Fruit fly (Drosophila melanogaster) whole organism, prepupa: ENCODE data around the gene Npc2b.

Experiments
- CG10631 ChIP-seq: fragments of 200-800 bp; sonication (Bioruptor generic); optimal IDR thresholded peaks from 2 replicates; lab custom pipeline; 2016; ENCODE audit warnings: missing biosample characterization, missing genetic modification characterization
- CG10669 ChIP-seq: fragments of 200-800 bp; sonication (Bioruptor generic); optimal IDR thresholded peaks from 3 replicates; lab custom pipeline; 2018; ENCODE audit warnings: missing biosample characterization, mild to moderate bottlenecking, missing genetic modification characterization, moderate library complexity
- CG11294 ChIP-seq: fragments of 200-800 bp; sonication (Bioruptor generic); IDR thresholded peaks from 2 replicates; pipeline ENCODE4 v1.3.6; 2022; ENCODE audit warnings: missing biosample characterization, missing genetic modification characterization
- CG11762 ChIP-seq: fragments of 200-800 bp; sonication (Bioruptor generic); optimal IDR thresholded peaks from 3 replicates; lab custom pipeline; 2016; ENCODE audit warnings: missing biosample characterization, missing genetic modification characterization; ENCODE audit not compliant: insufficient read depth
- CG11902 ChIP-seq: fragments of 200-800 bp; sonication (Bioruptor generic); optimal IDR thresholded peaks from 3 replicates; lab custom pipeline; 2016; ENCODE audit warnings: missing biosample characterization, missing genetic modification characterization
- CG15336 ChIP-seq: fragments of 200-800 bp; sonication (Bioruptor generic); IDR thresholded peaks from 2 replicates; pipeline ENCODE4 v1.3.6; 2022; ENCODE audit warnings: missing biosample characterization, missing genetic modification characterization
- CG1621 ChIP-seq: fragments of 200-800 bp; sonication (Bioruptor generic); optimal IDR thresholded peaks from 3 replicates; lab custom pipeline; 2018; ENCODE audit warnings: missing biosample characterization, mild to moderate bottlenecking, missing genetic modification characterization
- CG3032 ChIP-seq: fragments of 200-800 bp; optimal IDR thresholded peaks from 2 replicates; lab custom pipeline; 2019; ENCODE audit warnings: missing biosample characterization, mild to moderate bottlenecking, missing genetic modification characterization, moderate library complexity
- CG31627 ChIP-seq: fragments of 200-800 bp; sonication (Bioruptor generic); optimal IDR thresholded peaks from 3 replicates; lab custom pipeline; 2016; ENCODE audit warnings: missing biosample characterization, missing genetic modification characterization
- CG32006 ChIP-seq: fragments of 200-800 bp; sonication (Bioruptor generic); optimal IDR thresholded peaks from 3 replicates; lab custom pipeline; 2017; ENCODE audit warnings: missing biosample characterization, mild to moderate bottlenecking, missing genetic modification characterization
- CG34406 ChIP-seq: fragments of 200-800 bp; sonication (Bioruptor generic); optimal IDR thresholded peaks from 3 replicates; lab custom pipeline; 2016; ENCODE audit warnings: missing biosample characterization, missing genetic modification characterization
- CG3919 ChIP-seq: fragments of 200-800 bp; sonication (Bioruptor generic); optimal IDR thresholded peaks from 3 replicates; lab custom pipeline; 2016; ENCODE audit warnings: missing biosample characterization, missing genetic modification characterization
- CG4318 ChIP-seq: fragments of 200-800 bp; sonication (Bioruptor generic); optimal IDR thresholded peaks from 3 replicates; lab custom pipeline; 2017; ENCODE audit warnings: missing biosample characterization, mild to moderate bottlenecking, missing genetic modification characterization
- CG6163 ChIP-seq: fragments of 200-800 bp; sonication (Bioruptor generic); IDR thresholded peaks from 3 replicates; pipeline ENCODE4 v1.3.6; 2022; ENCODE audit warnings: missing biosample characterization, missing genetic modification characterization
- CG6808 ChIP-seq: fragments of 200-800 bp; sonication (Bioruptor generic); optimal IDR thresholded peaks from 3 replicates; lab custom pipeline; 2017; ENCODE audit warnings: missing biosample characterization, missing genetic modification characterization, mild to moderate bottlenecking, moderate library complexity, missing genetic modification reagents
- CG6854 ChIP-seq: fragments of 200-800 bp; sonication (Bioruptor generic); optimal IDR thresholded peaks from 2 replicates; lab custom pipeline; 2017; ENCODE audit warnings: missing biosample characterization, mild to moderate bottlenecking, missing genetic modification characterization
- CG8119 ChIP-seq: fragments of 200-800 bp; sonication (Bioruptor generic); IDR thresholded peaks from 3 replicates; pipeline ENCODE4 v1.3.6; 2022; ENCODE audit warnings: missing biosample characterization, missing genetic modification characterization
- CG8319 ChIP-seq: fragments of 200-800 bp; sonication (Bioruptor generic); optimal IDR thresholded peaks from 3 replicates; lab custom pipeline; 2016; ENCODE audit warnings: missing biosample characterization, missing genetic modification characterization
- CG9139 ChIP-seq: fragments of 200-800 bp; sonication (Bioruptor generic); optimal IDR thresholded peaks from 3 replicates; lab custom pipeline; 2017; ENCODE audit warnings: missing biosample characterization, mild to moderate bottlenecking, missing genetic modification characterization
- Eip75B ChIP-seq: fragments of 200-800 bp; sonication (Bioruptor generic); optimal IDR thresholded peaks from 3 replicates; lab custom pipeline; 2016; ENCODE audit warnings: missing biosample characterization, missing genetic modification characterization
- Eip78C ChIP-seq: fragments of 200-800 bp; sonication (Bioruptor generic); peaks from one replicate; lab custom pipeline; 2016; ENCODE audit warnings: missing biosample characterization, missing genetic modification characterization
- Eip93F ChIP-seq: fragments of 200-800 bp; sonication (Bioruptor generic); optimal IDR thresholded peaks from 2 replicates; lab custom pipeline; 2016; ENCODE audit warnings: missing biosample characterization, mild to moderate bottlenecking, missing genetic modification characterization
- Ets21C ChIP-seq: fragments of 200-800 bp; sonication (Bioruptor generic); optimal IDR thresholded peaks from 3 replicates; lab custom pipeline; 2016; ENCODE audit warnings: missing biosample characterization, missing genetic modification characterization
- Ets96B ChIP-seq: fragments of 200-800 bp; optimal IDR thresholded peaks from 2 replicates; lab custom pipeline; 2019; ENCODE audit warnings: missing biosample characterization, mild to moderate bottlenecking, missing genetic modification characterization, moderate library complexity
- Gug ChIP-seq: fragments of 200-800 bp; sonication (Bioruptor generic); IDR thresholded peaks from 2 replicates; pipeline ENCODE4 v1.3.6; 2022; ENCODE audit warnings: missing biosample characterization, missing genetic modification characterization
- Hr4 ChIP-seq: fragments of 200-800 bp; sonication (Bioruptor generic); optimal IDR thresholded peaks from 3 replicates; lab custom pipeline; 2016; ENCODE audit warnings: missing biosample characterization, missing genetic modification characterization
- Lpt ChIP-seq: fragments of 200-800 bp; sonication (Bioruptor generic); optimal IDR thresholded peaks from 3 replicates; lab custom pipeline; 2016; ENCODE audit warnings: missing biosample characterization, missing genetic modification characterization
- Met ChIP-seq: fragments of 200-800 bp; sonication (Bioruptor generic); optimal IDR thresholded peaks from 3 replicates; lab custom pipeline; 2016; ENCODE audit warnings: missing biosample characterization, missing genetic modification characterization
- OdsH ChIP-seq: fragments of 200-800 bp; sonication (Bioruptor generic); optimal IDR thresholded peaks from 3 replicates; lab custom pipeline; 2016; ENCODE audit warnings: missing biosample characterization, missing genetic modification characterization
- Sox102F ChIP-seq: fragments of 200-800 bp; sonication (Bioruptor generic); optimal IDR thresholded peaks from 2 replicates; lab custom pipeline; 2016; ENCODE audit warnings: missing biosample characterization, mild to moderate bottlenecking, missing genetic modification characterization
- achi ChIP-seq: fragments of 200-800 bp; sonication (Bioruptor generic); optimal IDR thresholded peaks from 3 replicates; lab custom pipeline; 2016; ENCODE audit warnings: missing biosample characterization, missing genetic modification characterization
- acj6 ChIP-seq: fragments of 200-800 bp; sonication (Bioruptor generic); optimal IDR thresholded peaks from 3 replicates; lab custom pipeline; 2016; ENCODE audit warnings: missing biosample characterization, missing genetic modification characterization
- cyc ChIP-seq: fragments of 200-800 bp; sonication (Bioruptor generic); optimal IDR thresholded peaks from 3 replicates; lab custom pipeline; 2016; ENCODE audit warnings: missing biosample characterization, missing genetic modification characterization
- dac ChIP-seq: fragments of 200-800 bp; sonication (Bioruptor generic); optimal IDR thresholded peaks from 2 replicates; lab custom pipeline; 2017; ENCODE audit warnings: missing biosample characterization, mild to moderate bottlenecking, missing genetic modification characterization
- dsx ChIP-seq: fragments of 200-800 bp; optimal IDR thresholded peaks from 3 replicates; lab custom pipeline; 2019; ENCODE audit warnings: missing biosample characterization, mild to moderate bottlenecking, missing genetic modification characterization, moderate library complexity; ENCODE audit not compliant: poor library complexity, severe bottlenecking
- eg ChIP-seq: fragments of 200-800 bp; sonication (Bioruptor generic); IDR thresholded peaks from 3 replicates; pipeline ENCODE4 v1.3.6; 2022; ENCODE audit warnings: missing biosample characterization, missing genetic modification characterization
- esn ChIP-seq: fragments of 200-800 bp; sonication (Bioruptor generic); optimal IDR thresholded peaks from 2 replicates; lab custom pipeline; 2016; ENCODE audit warnings: missing biosample characterization, mild to moderate bottlenecking, missing genetic modification characterization, moderate library complexity
- fd59A ChIP-seq: fragments of 200-800 bp; sonication (Bioruptor generic); optimal IDR thresholded peaks from 2 replicates; lab custom pipeline; 2017; ENCODE audit warnings: missing biosample characterization, mild to moderate bottlenecking, missing genetic modification characterization, missing genetic modification reagents
- fd85E ChIP-seq: fragments of 200-800 bp; sonication (Bioruptor generic); optimal IDR thresholded peaks from 3 replicates; lab custom pipeline; 2016; ENCODE audit warnings: missing biosample characterization, missing genetic modification characterization
- fkh ChIP-seq: fragments of 200-800 bp; sonication (Bioruptor generic); optimal IDR thresholded peaks from 3 replicates; lab custom pipeline; 2017; ENCODE audit warnings: missing biosample characterization, mild to moderate bottlenecking, missing genetic modification characterization, moderate library complexity
- lz ChIP-seq: fragments of 200-800 bp; sonication (Bioruptor generic); optimal IDR thresholded peaks from 3 replicates; lab custom pipeline; 2016; ENCODE audit warnings: missing biosample characterization, missing genetic modification characterization
- pdm3 ChIP-seq: fragments of 200-800 bp; sonication (Bioruptor generic); optimal IDR thresholded peaks from 3 replicates; lab custom pipeline; 2016; ENCODE audit warnings: missing biosample characterization, missing genetic modification characterization
- salr ChIP-seq, 2 experiments: fragments of 200-800 bp; sonication (Bioruptor generic); optimal IDR thresholded peaks; 3 replicates each; lab custom pipeline; 2016 to 2018; ENCODE audit warnings: missing biosample characterization in 2 of 2, missing genetic modification characterization in 2 of 2, mild to moderate bottlenecking in 1 of 2
- ss ChIP-seq, 2 experiments: fragments of 200-800 bp; sonication (Bioruptor generic); optimal IDR thresholded peaks; 2 replicates in 1 of 2; 3 replicates in 1 of 2; lab custom pipeline; 2017 to 2018; ENCODE audit warnings: mild to moderate bottlenecking in 2 of 2, missing biosample characterization in 2 of 2, missing genetic modification characterization in 2 of 2, moderate library complexity in 1 of 2
- topi ChIP-seq: fragments of 200-800 bp; sonication (Bioruptor generic); optimal IDR thresholded peaks from 3 replicates; lab custom pipeline; 2016; ENCODE audit warnings: missing biosample characterization, missing genetic modification characterization
- vri ChIP-seq: fragments of 200-800 bp; sonication (Bioruptor generic); optimal IDR thresholded peaks from 3 replicates; lab custom pipeline; 2016; ENCODE audit warnings: missing biosample characterization, mild to moderate bottlenecking, missing genetic modification characterization

Gene Npc2b

DNA sequence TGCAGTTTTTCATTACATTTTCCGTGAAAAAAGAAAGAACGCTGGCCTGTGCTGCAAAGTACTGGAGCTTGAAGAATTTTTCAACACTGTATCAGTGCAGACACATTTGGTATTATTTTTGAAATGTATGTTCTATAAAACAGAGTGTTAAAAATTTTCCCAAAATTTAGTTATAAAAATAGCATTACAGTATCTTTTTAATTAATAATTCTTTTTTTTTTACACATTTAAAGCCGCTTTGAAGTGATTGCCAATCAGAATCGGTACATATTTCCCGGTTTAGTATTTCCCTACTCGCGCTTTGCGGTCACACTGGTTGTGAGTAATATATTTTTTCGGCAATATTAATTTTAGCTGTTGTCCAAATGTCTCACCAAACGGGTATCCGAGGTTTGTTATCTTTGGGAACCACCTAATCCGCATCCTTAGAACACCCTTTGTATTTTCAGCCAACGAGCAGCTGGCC is 33.1 kb downstream of the Npc2b start, which contains the start of the genes Abi and twf (continued):
- TF ChIP-seq CG9139 (GFP tag; lab: Kevin White, UChicago) (no peak), Eip93F (GFP tag; lab: Kevin White, UChicago) (no peak), fkh (GFP tag; lab: Kevin White, UChicago) (no peak), Lpt (GFP tag; lab: Kevin White, UChicago) (no peak), Eip75B (GFP tag; lab: Kevin White, UChicago) (no peak), topi (peak; percentile 62), CG8319 (GFP tag; lab: Kevin White, UChicago) (peak; percentile 60), CG3032 (tag; lab: Kevin White, UChicago) (peak; percentile 48), CG11902 (GFP tag; lab: Kevin White, UChicago) (peak; percentile 41), CG34406 (GFP tag; lab: Kevin White, UChicago) (peak; percentile 48), CG6163 (GFP tag; lab: Robert Waterston, UW) (peak; percentile 52; the same call in 1 of the 3 replicates), CG4318 (GFP tag; lab: Kevin White, UChicago) (no peak), OdsH (GFP tag; lab: Kevin White, UChicago) (peak; percentile 80), CG15336 (0 out of 2 replicates have a peak, but pooled peaks have one; percentile 30), CG3919 (GFP tag; lab: Kevin White, UChicago) (peak; percentile 78), CG10669 (no peak), CG32006 (no peak), CG31627 (GFP tag; lab: Kevin White, UChicago) (peak; percentile 77), fd85E (GFP tag; lab: Kevin White, UChicago) (no peak), acj6 (peak; percentile 67), CG6854 (GFP tag; lab: Kevin White, UChicago) (no peak), Gug (GFP tag; lab: Robert Waterston, UW) (no peak), CG11762 (GFP tag; lab: Kevin White, UChicago) (peak; percentile 37), lz (GFP tag; lab: Kevin White, UChicago) (peak; percentile 70), salr (GFP tag; optimal IDR thresholded peaks at IDR 0.05; lab: Kevin White, UChicago) (no peak), CG10631 (GFP tag; lab: Kevin White, UChicago) (peak; percentile 72), CG11294 (no peak), CG8119 (GFP tag; lab: Robert Waterston, UW) (no peak), CG6808 (GFP tag; lab: Kevin White, UChicago) (no peak), fd59A (GFP tag; lab: Kevin White, UChicago) (peak; percentile 14), Ets96B (tag; lab: Kevin White, UChicago) (no peak), Hr4 (GFP tag; lab: Kevin White, UChicago) (no peak)

DNA sequence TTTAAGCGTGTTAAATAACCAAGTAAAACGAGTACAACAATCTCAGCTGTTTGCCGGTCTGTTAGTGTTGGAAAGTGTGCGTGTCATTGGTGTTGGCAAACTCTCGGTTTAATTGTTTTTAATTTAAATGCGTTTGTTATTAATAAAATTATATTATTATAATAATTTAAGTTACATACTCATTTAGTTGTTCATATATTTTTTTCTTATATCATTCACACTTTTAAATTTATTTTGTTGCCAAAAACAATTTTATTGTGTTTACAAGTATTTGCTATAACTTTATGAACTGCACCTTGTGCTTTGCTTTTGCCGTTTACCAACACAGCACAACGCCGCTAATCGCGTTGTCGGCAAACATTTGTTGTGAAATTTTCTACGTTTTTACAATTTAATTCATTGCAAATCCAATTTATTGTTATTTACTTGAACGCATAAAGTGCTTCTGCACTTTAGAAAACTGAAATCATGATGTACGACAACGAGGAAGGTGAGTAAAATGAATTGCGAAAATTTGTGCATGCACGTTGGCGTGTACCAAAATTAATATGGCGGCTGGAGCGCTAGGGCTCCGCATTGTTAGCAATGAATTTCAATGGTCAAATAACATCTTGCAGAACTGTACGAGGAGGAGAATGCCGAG is 36.3 kb downstream of the Npc2b start, which contains the start of the genes 140up and Polr2B:
140up (minus strand) TSS at position 70 of the 643 bp plus-strand sequence.
Polr2B (plus strand) TSS at position 313 of the 643 bp plus-strand sequence.
- TF ChIP-seq CG1621 (tag; lab: Kevin White, UChicago) (peak; percentile 51), dac (peak; percentile 63), fd59A (GFP tag; lab: Kevin White, UChicago) (peak; percentile 71), Met (GFP tag; lab: Kevin White, UChicago) (peak; percentile 86), Eip78C (GFP tag; lab: Kevin White, UChicago) (peak; percentile 96), achi (GFP tag; lab: Kevin White, UChicago) (peak; percentile 92), fd85E (GFP tag; lab: Kevin White, UChicago) (peak; percentile 59), salr (GFP tag; optimal IDR thresholded peaks at IDR 0.05; lab: Kevin White, UChicago) (peak; percentile 49 to 87), topi (peak; percentile 86), cyc (peak; percentile 89), eg (GFP tag; lab: Robert Waterston, UW) (peak; percentile 87), dsx (GFP tag; lab: Kevin White, UChicago) (peak; percentile 82), Ets21C (GFP tag; lab: Kevin White, UChicago) (peak; percentile 78), CG6808 (GFP tag; lab: Kevin White, UChicago) (no peak), lz (GFP tag; lab: Kevin White, UChicago) (peak; percentile 87), CG15336 (peak; percentile 86), Gug (GFP tag; lab: Robert Waterston, UW) (peak; percentile 84), pdm3 (GFP tag; lab: Kevin White, UChicago) (peak; percentile 84), CG6854 (GFP tag; lab: Kevin White, UChicago) (peak; percentile 57), CG3032 (tag; lab: Kevin White, UChicago) (peak; percentile 93), ss (GFP tag; optimal IDR thresholded peaks at IDR 0.05; lab: Kevin White, UChicago) (peak in 1 of 2 experiments; percentile 86), acj6 (peak; percentile 92), CG6163 (GFP tag; lab: Robert Waterston, UW) (peak; percentile 87), Sox102F (GFP tag; lab: Kevin White, UChicago) (peak; percentile 79), vri (GFP tag; lab: Kevin White, UChicago) (peak; percentile 84), CG32006 (peak; percentile 92), esn (GFP tag; lab: Kevin White, UChicago) (peak; percentile 91), CG3919 (GFP tag; lab: Kevin White, UChicago) (peak; percentile 92), CG11762 (GFP tag; lab: Kevin White, UChicago) (peak; percentile 87)
